Worm (Caenorhabditis elegans): ENCODE data around the gene btb-5.
A peak's percentile ranks its signal among the peaks of the same experiment; 100 is the strongest.

btb-5 gene

DNA sequence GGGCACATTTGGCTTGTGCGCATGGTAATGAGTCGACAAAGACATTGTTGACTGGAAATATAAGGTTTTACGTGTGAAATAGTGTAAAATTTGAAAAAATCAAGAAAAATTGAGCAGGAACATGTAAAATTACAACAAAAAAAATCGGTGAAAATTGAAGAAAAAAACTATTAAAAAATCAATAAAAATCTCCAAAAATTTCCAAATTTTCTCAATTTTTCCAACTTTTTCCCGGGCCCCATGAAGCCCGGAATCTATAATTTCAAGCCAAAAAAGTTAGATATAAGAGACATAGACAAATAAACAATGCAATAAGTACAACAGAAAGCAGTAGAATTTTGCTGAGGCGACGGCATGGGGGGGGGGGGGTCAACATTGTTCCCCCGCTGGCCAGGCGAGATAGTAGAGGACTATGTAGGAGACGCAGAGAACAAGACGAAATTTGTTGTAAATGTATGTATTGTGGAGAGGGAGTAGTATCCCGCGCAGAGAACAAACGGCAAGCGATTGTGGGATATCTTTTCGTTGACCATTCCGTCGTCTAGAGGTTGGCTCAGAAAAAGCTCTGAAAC lies 33.9 kb upstream of the btb-5 start, which contains the start of gene pat-4:
TSS of gene pat-4 (minus strand) at position 51 of the 572 bp plus-strand sequence.
- TF ChIP-seq tbx-2 (tag; optimal IDR thresholded peaks at IDR 0.05): peak; percentile 51
- peak; percentile 3 for TF ChIP-seq rnt-1 (tag; optimal IDR thresholded peaks at IDR 0.05)
- peak; percentile 59 for TF ChIP-seq ceh-34 (tag; optimal IDR thresholded peaks at IDR 0.05)
- no peak for TF ChIP-seq syd-9 (tag; optimal IDR thresholded peaks at IDR 0.05)
- no peak for TF ChIP-seq ceh-22 (tag; optimal IDR thresholded peaks at IDR 0.05)
- TF ChIP-seq hlh-6 (tag; optimal IDR thresholded peaks at IDR 0.05): peak; percentile 55
- TF ChIP-seq ceh-2 (tag; optimal IDR thresholded peaks at IDR 0.05): peak; percentile 16
- peak; percentile 48 for TF ChIP-seq sox-2 (GFP tag; IDR thresholded peaks at IDR 0.05)
- peak; percentile 53 for TF ChIP-seq ceh-19 (GFP tag; optimal IDR thresholded peaks at IDR 0.05)
- TF ChIP-seq nfya-1 (tag; optimal IDR thresholded peaks at IDR 0.05): peak; percentile 24
- peak; percentile 45 for TF ChIP-seq ref-2 (tag; optimal IDR thresholded peaks at IDR 0.05)

DNA sequence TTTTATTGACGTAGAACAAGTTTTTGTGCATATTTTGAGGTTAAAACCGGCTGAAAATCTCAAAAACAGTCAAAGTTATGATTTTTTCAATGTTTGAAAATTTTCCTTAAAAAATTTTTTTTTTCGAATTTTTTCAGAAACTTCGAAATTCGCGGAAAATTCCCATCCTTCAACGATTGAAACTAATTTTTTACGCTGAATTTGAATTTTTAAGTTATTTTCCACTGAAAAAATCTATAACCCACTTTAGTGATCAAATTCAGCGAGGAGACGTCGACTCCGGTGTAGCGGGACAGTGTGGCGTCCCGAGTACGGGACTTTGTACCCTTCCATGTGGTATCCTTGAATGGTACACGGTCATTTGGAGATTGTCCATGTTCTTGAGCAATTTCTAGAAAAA lies 31.3 kb upstream of the btb-5 start:
- TF ChIP-seq K02D7.2 (tag; optimal IDR thresholded peaks at IDR 0.05): no peak
- TF ChIP-seq dmd-4 (tag; optimal IDR thresholded peaks at IDR 0.05; ENCODE audit: borderline replicate concordance): no peak
- no peak for TF ChIP-seq fkh-10 (GFP tag; optimal IDR thresholded peaks at IDR 0.05)
- no peak for TF ChIP-seq lim-6 (tag; optimal IDR thresholded peaks at IDR 0.05)
- no peak for TF ChIP-seq eyg-1 (tag; optimal IDR thresholded peaks at IDR 0.05)
- TF ChIP-seq ceh-45 (GFP tag; IDR thresholded peaks at IDR 0.05): no peak
- no peak for TF ChIP-seq C08G9.2 (tag; optimal IDR thresholded peaks at IDR 0.05)
- no peak for TF ChIP-seq C38D4.7 (GFP tag; optimal IDR thresholded peaks at IDR 0.05)
- no peak for TF ChIP-seq gmeb-2 (tag; optimal IDR thresholded peaks at IDR 0.05)
- TF ChIP-seq sdc-2 (tag; optimal IDR thresholded peaks at IDR 0.05): no peak
- no peak for TF ChIP-seq sox-4 (tag; optimal IDR thresholded peaks at IDR 0.05)
- TF ChIP-seq nhr-11 (tag; optimal IDR thresholded peaks at IDR 0.05): no peak
- no peak for TF ChIP-seq ceh-31 (tag; optimal IDR thresholded peaks at IDR 0.05)
- TF ChIP-seq elt-4 (tag; optimal IDR thresholded peaks at IDR 0.05): no peak
- no peak for TF ChIP-seq pax-1 (tag; optimal IDR thresholded peaks at IDR 0.05)
- no peak for TF ChIP-seq nfya-1 (tag; optimal IDR thresholded peaks at IDR 0.05)

DNA sequence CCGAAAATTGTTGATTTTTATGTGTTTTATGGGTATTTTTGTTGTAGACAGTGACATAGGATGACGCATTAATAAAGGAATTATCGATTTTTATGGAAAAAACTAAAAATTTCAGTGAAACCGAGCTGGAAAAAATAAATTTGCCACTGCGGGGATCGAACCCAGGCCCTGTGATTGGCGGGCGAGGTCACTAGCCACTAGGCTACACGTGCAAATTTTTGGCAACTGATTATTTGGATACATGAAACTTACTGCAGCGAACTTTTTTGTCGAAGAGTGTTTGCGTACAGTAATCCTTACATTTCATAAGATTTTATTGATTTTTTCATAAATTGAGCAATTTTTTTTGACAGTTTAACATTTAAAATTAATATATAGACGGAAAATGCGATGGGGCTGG lies 28.2 kb upstream of the btb-5 start:
- TF ChIP-seq elt-4 (tag; optimal IDR thresholded peaks at IDR 0.05): no peak
- peak; percentile 25 for TF ChIP-seq che-1 (tag; optimal IDR thresholded peaks at IDR 0.05)
- TF ChIP-seq ama-1 (optimal IDR thresholded peaks at IDR 0.05): peak; percentile 54
- TF ChIP-seq nfya-1 (tag; optimal IDR thresholded peaks at IDR 0.05): peak; percentile 16

DNA sequence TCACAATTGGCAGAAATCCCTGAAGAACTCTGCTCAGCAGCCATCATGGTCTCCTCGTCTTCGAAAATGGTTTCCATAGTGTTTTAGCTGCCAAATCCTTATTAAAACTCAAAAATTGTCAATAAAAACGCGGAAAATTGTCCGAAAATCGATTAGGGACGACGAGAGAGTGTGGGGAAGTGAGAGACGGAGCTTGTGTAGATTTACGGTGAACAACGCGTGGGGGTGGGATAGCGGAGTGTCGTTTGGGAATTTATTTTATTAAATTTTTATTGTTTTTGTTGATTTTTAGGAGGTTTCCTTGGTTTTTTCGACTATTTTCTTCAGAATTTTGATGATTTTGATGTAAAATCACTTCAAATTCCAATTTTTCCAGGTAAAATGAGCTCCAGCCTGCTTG lies 26.2 kb upstream of the btb-5 start, which contains the start of the genes F54C4.4 and mrpl-40:
TSS of gene F54C4.4 (minus strand) at position 199 of the 400 bp plus-strand sequence.
TSS of gene mrpl-40 (plus strand) at position 377 of the 400 bp plus-strand sequence.
- TF ChIP-seq tbx-7 (tag; optimal IDR thresholded peaks at IDR 0.05): no peak
- TF ChIP-seq ceh-31 (tag; optimal IDR thresholded peaks at IDR 0.05): peak; percentile 41
- TF ChIP-seq hlh-8 (tag; optimal IDR thresholded peaks at IDR 0.05): no peak
- no peak for TF ChIP-seq sdc-2 (tag; optimal IDR thresholded peaks at IDR 0.05)
- TF ChIP-seq unc-42 (tag; optimal IDR thresholded peaks at IDR 0.05): peak; percentile 66
- peak; percentile 82 for TF ChIP-seq ceh-48 (tag; optimal IDR thresholded peaks at IDR 0.05)
- TF ChIP-seq nfya-1 (tag; optimal IDR thresholded peaks at IDR 0.05): peak; percentile 55

DNA sequence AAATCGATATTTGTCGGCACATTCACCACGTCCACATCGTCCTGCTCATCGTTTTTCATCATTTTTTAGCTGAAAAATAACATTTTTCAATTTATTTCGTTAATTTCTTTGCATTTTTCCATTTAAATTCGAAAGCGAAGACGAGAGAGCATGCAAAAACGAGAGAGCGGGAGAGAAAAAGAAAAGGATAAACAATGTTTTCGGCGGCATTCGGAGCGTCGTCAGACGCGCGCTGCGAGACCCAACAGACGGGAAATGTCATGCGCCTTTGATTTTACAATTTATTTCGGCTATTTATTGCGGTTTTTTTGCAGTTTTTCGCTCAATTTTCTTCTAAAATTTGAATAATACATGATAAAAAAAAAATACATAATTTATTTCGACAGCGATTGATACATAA lies 25.4 kb upstream of the btb-5 start, which contains the start of gene attf-3:
TSS of gene attf-3 (minus strand) at position 69 of the 400 bp plus-strand sequence.
- TF ChIP-seq fkh-10 (GFP tag; optimal IDR thresholded peaks at IDR 0.05) (no peak), hlh-30 (tag; optimal IDR thresholded peaks at IDR 0.05; ENCODE audit: insufficient read depth) (peak; percentile 73), sdc-2 (tag; optimal IDR thresholded peaks at IDR 0.05) (no peak), hlh-13 (GFP tag; optimal IDR thresholded peaks at IDR 0.05) (no peak), mec-3 (tag; optimal IDR thresholded peaks at IDR 0.05; ENCODE audit: borderline replicate concordance) (no peak), dve-1 (tag; optimal IDR thresholded peaks at IDR 0.05) (peak; percentile 38), fax-1 (tag; optimal IDR thresholded peaks at IDR 0.05) (no peak), unc-42 (tag; optimal IDR thresholded peaks at IDR 0.05) (peak; percentile 59), nfya-1 (tag; optimal IDR thresholded peaks at IDR 0.05) (peak; percentile 47), ttx-3 (tag; optimal IDR thresholded peaks at IDR 0.05) (no peak), ceh-6 (GFP tag; optimal IDR thresholded peaks at IDR 0.05) (no peak), ceh-14 (tag; optimal IDR thresholded peaks at IDR 0.05) (no peak), pax-1 (tag; optimal IDR thresholded peaks at IDR 0.05) (peak; percentile 43), ceh-31 (tag; optimal IDR thresholded peaks at IDR 0.05) (peak; percentile 4), unc-55 (GFP tag; optimal IDR thresholded peaks at IDR 0.05) (peak; percentile 45), unc-86 (tag; optimal IDR thresholded peaks at IDR 0.05) (no peak)
